Worm (Caenorhabditis elegans): ENCODE measurements around the gene fkb-4.

Gene fkb-4

DNA sequence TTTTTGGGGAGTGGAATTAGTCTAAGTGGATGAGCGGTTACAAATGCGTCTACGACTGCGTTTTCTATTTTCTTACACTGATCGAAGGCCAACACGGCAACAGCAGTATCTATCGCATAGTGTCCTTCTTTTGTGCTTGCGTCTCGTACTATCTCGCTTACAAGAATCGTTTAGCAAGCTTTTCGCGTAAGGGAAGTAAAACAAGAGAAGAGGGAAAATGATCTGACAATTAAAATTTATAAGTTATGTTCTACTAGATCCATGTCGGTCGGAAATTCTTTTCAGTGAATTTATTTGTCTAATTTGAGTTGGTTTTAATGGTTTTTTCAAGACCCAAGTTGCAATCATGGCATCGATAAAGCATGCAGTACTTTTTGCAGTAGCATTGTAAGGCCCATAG is at the start of gene fkb-4:
Gene fkb-4, minus strand, starts transcription at position 101 of the 400 bp plus-strand sequence.
- TF ChIP-seq lin-35 (GFP tag; optimal IDR thresholded peaks at IDR 0.05) (no peak), F52B5.7 (tag; optimal IDR thresholded peaks at IDR 0.05) (no peak), Y67H2A.10 (GFP tag; conservative IDR thresholded peaks at IDR 0.05) (no peak), D2030.7 (GFP tag; IDR thresholded peaks at IDR 0.05) (no peak), ceh-27 (GFP tag; optimal IDR thresholded peaks at IDR 0.05) (no peak), mel-28 (tag; optimal IDR thresholded peaks at IDR 0.05; ENCODE audit: borderline replicate concordance) (no peak), lin-54 (GFP tag; optimal IDR thresholded peaks at IDR 0.05) (no peak), madf-3 (GFP tag; IDR thresholded peaks at IDR 0.05) (no peak), K11D2.4 (GFP tag; IDR thresholded peaks at IDR 0.05) (no peak), ztf-18 (tag; optimal IDR thresholded peaks at IDR 0.05) (no peak), ccch-3 (GFP tag; optimal IDR thresholded peaks at IDR 0.05) (no peak), ztf-3 (GFP tag; optimal IDR thresholded peaks at IDR 0.05) (no peak), nfya-2 (GFP tag; IDR thresholded peaks at IDR 0.05) (no peak), C17E4.6 (GFP tag; IDR thresholded peaks at IDR 0.05) (no peak), let-526 (GFP tag; IDR thresholded peaks at IDR 0.05) (no peak), attf-5 (GFP tag; optimal IDR thresholded peaks at IDR 0.05) (no peak)

DNA sequence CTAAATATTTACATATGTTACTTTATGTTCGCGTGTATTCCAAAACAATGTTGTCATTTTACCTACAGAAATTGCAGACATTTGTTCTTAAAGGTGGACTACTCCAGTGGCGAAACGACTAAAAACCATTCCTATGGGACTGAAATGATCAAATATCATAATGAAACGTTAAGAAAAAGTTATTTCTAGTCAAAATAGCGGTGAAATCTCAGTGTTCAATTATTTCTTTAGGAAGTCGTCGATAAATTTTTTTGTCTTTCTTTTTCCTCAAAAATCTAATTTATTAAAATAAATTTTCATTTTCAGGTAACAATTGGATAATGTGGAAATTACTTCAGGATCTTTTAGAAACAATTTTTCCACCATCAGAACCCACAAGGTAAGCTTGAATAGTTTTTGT is 48.5 kb upstream of the fkb-4 start, which contains the start of gene C44H9.4:
Gene C44H9.4, plus strand, starts transcription at position 301 of the 400 bp plus-strand sequence.
- no peak for TF ChIP-seq F33H1.4 (GFP tag; IDR thresholded peaks at IDR 0.05)
- TF ChIP-seq Y67H2A.10 (GFP tag; conservative IDR thresholded peaks at IDR 0.05): no peak
- TF ChIP-seq nhr-80 (tag; optimal IDR thresholded peaks at IDR 0.05): no peak
- no peak for TF ChIP-seq dpff-1 (tag; optimal IDR thresholded peaks at IDR 0.05)
- no peak for TF ChIP-seq lir-1 (GFP tag; conservative IDR thresholded peaks at IDR 0.05)
- TF ChIP-seq aptf-2 (GFP tag; conservative IDR thresholded peaks at IDR 0.05): no peak
- no peak for TF ChIP-seq F57C9.4 (tag; optimal IDR thresholded peaks at IDR 0.05)
- TF ChIP-seq xnd-1 (tag; optimal IDR thresholded peaks at IDR 0.05): no peak
- TF ChIP-seq hlh-12 (tag; optimal IDR thresholded peaks at IDR 0.05): no peak
- no peak for TF ChIP-seq hmg-1.2 (GFP tag; IDR thresholded peaks at IDR 0.05)

- TF ChIP-seq repo-1 (tag; optimal IDR thresholded peaks at IDR 0.05) (no peak), zim-3 (tag; optimal IDR thresholded peaks at IDR 0.05) (no peak), sdz-38 (tag; optimal IDR thresholded peaks at IDR 0.05) (no peak), ceh-100 (GFP tag; IDR thresholded peaks at IDR 0.05) (no peak), K12H6.12 (tag; optimal IDR thresholded peaks at IDR 0.05) (no peak), snpc-4 (GFP tag; optimal IDR thresholded peaks at IDR 0.05) (no peak), snpc-4 (tag; optimal IDR thresholded peaks at IDR 0.05) (no peak), nhr-80 (tag; optimal IDR thresholded peaks at IDR 0.05) (peak; percentile 18), let-526 (GFP tag; IDR thresholded peaks at IDR 0.05) (no peak)
Observed at ce11 chrV:12827219-12827618, 40.3 kb upstream of the fkb-4 start, which contains the start of gene ugt-15. Gene ugt-15, plus strand, starts transcription at chrV:12827519.

DNA sequence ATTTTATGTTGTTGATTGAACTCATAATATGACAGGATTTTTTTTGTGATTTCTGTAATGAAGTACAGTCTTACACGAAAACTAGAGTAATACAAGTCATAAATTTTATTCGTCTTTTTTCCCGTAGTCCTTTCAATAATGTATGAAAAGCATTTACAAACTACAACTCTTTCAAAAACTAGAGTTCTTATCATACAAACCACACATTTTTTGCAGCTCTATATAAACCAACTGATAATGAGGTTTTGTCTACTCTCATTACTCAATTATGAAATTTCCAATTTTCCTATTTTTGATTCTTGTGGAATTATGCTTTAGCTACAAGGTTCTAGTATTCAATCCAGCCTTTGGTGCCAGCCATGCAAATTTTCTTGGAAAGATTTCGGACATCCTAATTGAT is 37.9 kb upstream of the fkb-4 start, which contains the start of gene ugt-16:
Gene ugt-16, plus strand, starts transcription at position 248 of the 400 bp plus-strand sequence.
- no peak for TF ChIP-seq F37B4.10 (GFP tag; IDR thresholded peaks at IDR 0.05)
- TF ChIP-seq nhr-80 (tag; optimal IDR thresholded peaks at IDR 0.05): peak; percentile 51

DNA sequence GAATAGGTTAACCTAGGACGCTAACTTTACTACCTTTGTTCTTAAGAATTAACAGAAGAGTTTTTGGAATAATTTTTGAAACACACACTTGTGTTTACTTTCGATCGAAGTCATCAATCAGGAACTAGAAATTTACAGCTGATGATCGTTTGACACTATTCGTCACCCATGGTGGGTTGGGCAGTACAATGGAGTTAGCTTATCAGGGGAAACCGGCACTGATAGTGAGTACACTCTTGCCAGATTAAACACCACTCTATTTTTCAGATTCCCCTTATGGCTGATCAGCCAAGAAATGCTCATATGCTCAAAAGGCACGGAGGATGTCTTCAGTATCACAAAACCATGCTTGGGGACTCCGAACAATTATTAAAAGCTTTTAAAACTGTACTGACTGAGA is 35.1 kb upstream of the fkb-4 start:
- peak; percentile 46 for TF ChIP-seq nhr-80 (tag; optimal IDR thresholded peaks at IDR 0.05)
- no peak for TF ChIP-seq attf-3 (GFP tag; conservative IDR thresholded peaks at IDR 0.05)

Measured in whole organism, young adult.